Worm (Caenorhabditis elegans) whole organism, mixed stage, embryonic: ENCODE measurements around the gene clec-28.

Experiments used
- blmp-1 ChIP-seq: fragments of 150-350 bp; optimal IDR thresholded peaks from 2 replicates; lab custom pipeline; 2014; ENCODE audit warnings: missing biosample characterization, missing genetic modification characterization
- ceh-83 ChIP-seq: fragments of 200-800 bp; sonication (Bioruptor generic); optimal IDR thresholded peaks from 2 replicates; lab custom pipeline; 2018; ENCODE audit warnings: mild to moderate bottlenecking, missing genetic modification characterization, missing compliant biosample characterization
- cnd-1 ChIP-seq: fragments of 200-800 bp; sonication (Bioruptor generic); optimal IDR thresholded peaks from 2 replicates; lab custom pipeline; 2018; ENCODE audit warnings: mild to moderate bottlenecking, missing genetic modification characterization, missing compliant biosample characterization
- elt-3 ChIP-seq: fragments of 150-350 bp; optimal IDR thresholded peaks from 2 replicates; lab custom pipeline; 2014; ENCODE audit warnings: missing biosample characterization, missing genetic modification characterization
- mep-1 ChIP-seq: fragments of 150-350 bp; optimal IDR thresholded peaks from 2 replicates; lab custom pipeline; 2017; ENCODE audit warnings: missing biosample characterization, missing genetic modification reagents, missing genetic modification characterization, inconsistent platforms
- nhr-12 ChIP-seq: fragments of 150-350 bp; optimal IDR thresholded peaks from 2 replicates; lab custom pipeline; 2014; ENCODE audit warnings: missing biosample characterization, missing genetic modification characterization
- nhr-2 ChIP-seq: fragments of 150-350 bp; optimal IDR thresholded peaks from 2 replicates; lab custom pipeline; 2014; ENCODE audit warnings: missing biosample characterization, missing genetic modification characterization
- unc-39 ChIP-seq: fragments of 150-350 bp; optimal IDR thresholded peaks from 2 replicates; lab custom pipeline; 2014; ENCODE audit warnings: missing biosample characterization, missing genetic modification characterization

DNA sequence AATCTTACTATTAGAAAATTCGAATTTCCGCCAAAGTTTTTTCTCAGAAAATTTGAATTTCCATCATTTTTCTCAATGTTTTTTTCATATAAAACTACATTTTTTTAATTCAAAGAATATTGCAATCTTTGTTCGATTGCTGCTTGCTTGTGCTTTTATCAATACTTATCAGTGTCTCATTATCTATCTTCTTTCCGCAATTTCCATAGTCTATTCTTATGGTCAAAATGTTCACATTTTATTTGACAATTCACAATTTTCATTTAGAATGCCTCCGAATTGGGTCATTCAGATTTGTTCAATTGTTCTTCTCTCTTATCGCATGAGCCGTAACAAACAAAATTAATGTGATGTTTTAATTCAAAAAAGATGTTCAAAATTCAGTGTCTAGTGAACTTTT is 45.8 kb downstream of the clec-28 start:
- TF ChIP-seq cnd-1 (tag; lab: Kevin White, UChicago) (no peak), elt-3 (no peak), blmp-1 (tag; lab: Kevin White, UChicago) (no peak), nhr-12 (no peak), nhr-2 (tag; lab: Kevin White, UChicago) (no peak), unc-39 (no peak), ceh-83 (GFP tag; lab: Kevin White, UChicago) (no peak), mep-1 (no peak)
